Worm (Caenorhabditis elegans) whole organism, L1 larva: Measurements from ENCODE around the gene F45G2.8.

Experiments
- ama-1 ChIP-seq: fragments of 150-350 bp; optimal IDR thresholded peaks from 2 replicates; lab custom pipeline; 2014
- ces-1 ChIP-seq: fragments of 150-350 bp; optimal IDR thresholded peaks from 2 replicates; lab custom pipeline; 2014; ENCODE audit warnings: missing biosample characterization, missing genetic modification reagents, missing genetic modification characterization
- egl-27 ChIP-seq, 2 experiments: fragments of 150-350 bp in 1 of 2; sonication (generic microtip); optimal IDR thresholded peaks; 3 replicates each; lab custom pipeline; 2017 to 2018; ENCODE audit warnings: missing biosample characterization in 2 of 2, missing genetic modification characterization in 2 of 2, missing genetic modification reagents in 2 of 2
- fkh-10 ChIP-seq: sonication (generic microtip); optimal IDR thresholded peaks from 2 replicates; lab custom pipeline; 2017; ENCODE audit warnings: missing biosample characterization, missing genetic modification reagents, missing genetic modification characterization
- jun-1 ChIP-seq: fragments of 150-350 bp; optimal IDR thresholded peaks from 2 replicates; lab custom pipeline; 2014; ENCODE audit warnings: missing biosample characterization, missing genetic modification reagents, missing genetic modification characterization
- lin-13 ChIP-seq: fragments of 150-350 bp; optimal IDR thresholded peaks from 2 replicates; lab custom pipeline; 2014; ENCODE audit warnings: missing biosample characterization, missing genetic modification reagents, missing genetic modification characterization
- nhr-11 ChIP-seq: fragments of 150-350 bp; optimal IDR thresholded peaks from 2 replicates; lab custom pipeline; 2014; ENCODE audit warnings: missing biosample characterization, missing genetic modification characterization
- nhr-237 ChIP-seq: fragments of 150-350 bp; optimal IDR thresholded peaks from 2 replicates; lab custom pipeline; 2014; ENCODE audit warnings: missing biosample characterization, missing genetic modification characterization
- nhr-76 ChIP-seq: sonication (generic microtip); optimal IDR thresholded peaks from 2 replicates; lab custom pipeline; 2017; ENCODE audit warnings: missing biosample characterization, missing genetic modification characterization
- ztf-11 ChIP-seq, 2 experiments: sonication (generic microtip); optimal IDR thresholded peaks; 2 replicates each; lab custom pipeline; 2016 to 2017; ENCODE audit warnings: missing genetic modification characterization in 2 of 2, missing biosample characterization in 1 of 2, missing compliant biosample characterization in 1 of 2

ce11 chrIII:13393239-13393638 lies 42.2 kb downstream of the F45G2.8 start, which contains the start of gene dnj-17:
- TF ChIP-seq lin-13 (GFP tag; lab: Kevin White, UChicago): no peak
- TF ChIP-seq fkh-10 (GFP tag; lab: Kevin White, UChicago): no peak
- TF ChIP-seq ces-1 (GFP tag; lab: Kevin White, UChicago): no peak
- no peak for TF ChIP-seq jun-1 (tag; lab: Kevin White, UChicago)
- no peak for TF ChIP-seq nhr-237 (tag; lab: Kevin White, UChicago)
- TF ChIP-seq nhr-76 (tag; lab: Kevin White, UChicago): no peak
- no peak for TF ChIP-seq nhr-11
- no peak for TF ChIP-seq ama-1 (lab: Kevin White, UChicago)
- no peak for TF ChIP-seq egl-27 (tag; optimal IDR thresholded peaks at IDR 0.05; lab: Kevin White, UChicago)
- TF ChIP-seq ztf-11 (tag; optimal IDR thresholded peaks at IDR 0.05; lab: Kevin White, UChicago): no peak
